Fruit fly (Drosophila melanogaster): ENCODE data around the gene Bin1.

The Bin1 gene

DNA sequence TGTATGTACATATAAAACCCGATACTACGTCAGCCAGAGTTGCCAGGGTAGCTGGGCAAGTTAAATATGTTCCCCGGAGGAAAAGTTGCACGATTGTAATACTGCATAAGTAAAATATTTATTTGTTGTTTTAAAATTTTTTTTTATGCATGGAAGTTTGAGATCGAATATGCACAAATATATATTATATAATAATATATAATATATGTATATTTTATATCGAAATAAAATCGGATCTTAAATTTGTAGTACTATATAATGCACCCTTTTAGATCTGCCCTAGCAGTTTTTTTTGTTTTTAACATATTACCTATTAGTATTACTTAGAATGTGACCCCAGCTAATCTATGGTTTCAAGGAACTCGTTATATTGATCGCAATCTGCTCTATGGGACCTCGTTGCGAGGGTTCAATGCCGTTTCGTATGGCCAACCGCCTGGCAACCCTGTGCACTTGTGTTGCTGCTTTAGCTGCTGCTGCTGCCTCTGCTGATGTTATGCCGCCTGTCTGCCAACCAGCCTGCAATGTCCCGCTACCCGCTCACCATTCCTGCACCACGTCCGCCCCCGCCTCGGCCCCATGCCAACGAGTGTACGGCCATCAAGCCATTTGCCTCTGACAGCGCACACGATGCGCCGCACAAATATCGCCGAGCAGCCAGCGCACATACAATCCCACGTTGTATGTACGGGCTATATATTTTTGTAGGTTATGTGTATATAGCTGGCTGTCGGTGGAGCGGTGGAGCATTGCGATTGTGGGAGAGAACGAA lies 46.8 kb upstream of the Bin1 start (continued):
- TF ChIP-seq tgo (GFP tag; IDR thresholded peaks at IDR 0.05) (no peak), klu (GFP tag; IDR thresholded peaks at IDR 0.05) (no peak), CG30431 (GFP tag; optimal IDR thresholded peaks at IDR 0.05) (peak; percentile 94), H15 (GFP tag; IDR thresholded peaks at IDR 0.05) (no peak), Xbp1 (GFP tag; optimal IDR thresholded peaks at IDR 0.05) (peak; percentile 80), BEAF-32 (GFP tag; optimal IDR thresholded peaks at IDR 0.05) (no peak), vfl (GFP tag; optimal IDR thresholded peaks at IDR 0.05) (no peak), NK7.1 (GFP tag; optimal IDR thresholded peaks at IDR 0.05) (no peak), HLH4C (GFP tag; IDR thresholded peaks at IDR 0.05; ENCODE audit: partially characterized antibody) (no peak), dpn (GFP tag; optimal IDR thresholded peaks at IDR 0.05) (peak in 1 of 2 experiments; percentile 78), CG8388 (GFP tag; optimal IDR thresholded peaks at IDR 0.05) (peak; percentile 93), grau (tag; optimal IDR thresholded peaks at IDR 0.05) (peak; percentile 90), CG2875 (GFP tag; optimal IDR thresholded peaks at IDR 0.05) (peak; percentile 90), Dip3 (GFP tag; optimal IDR thresholded peaks at IDR 0.05) (peak; percentile 54), CG10979 (tag; optimal IDR thresholded peaks at IDR 0.05) (peak; percentile 95), ash1 (GFP tag; optimal IDR thresholded peaks at IDR 0.05) (no peak), CG18476 (GFP tag; optimal IDR thresholded peaks at IDR 0.05) (peak; percentile 79), CG6254 (GFP tag; optimal IDR thresholded peaks at IDR 0.05) (peak; percentile 86), CG12299 (tag; optimal IDR thresholded peaks at IDR 0.05) (peak; percentile 64), CG12769 (tag; optimal IDR thresholded peaks at IDR 0.05) (peak; percentile 99), Abd-B (GFP tag; optimal IDR thresholded peaks at IDR 0.05) (peak; percentile 87), Drgx (GFP tag; IDR thresholded peaks at IDR 0.05) (no peak), Hsf (GFP tag; optimal IDR thresholded peaks at IDR 0.05) (peak; percentile 59), ab (GFP tag; optimal IDR thresholded peaks at IDR 0.05) (peak; percentile 40), TFAM (GFP tag; optimal IDR thresholded peaks at IDR 0.05) (no peak), CG34422 (GFP tag; IDR thresholded peaks at IDR 0.05) (no peak), CG6854 (GFP tag; optimal IDR thresholded peaks at IDR 0.05) (peak; percentile 93), CG8290 (GFP tag; optimal IDR thresholded peaks at IDR 0.05) (peak; percentile 57), CG8290 (tag; optimal IDR thresholded peaks at IDR 0.05) (peak; percentile 13 to 98), da (GFP tag; optimal IDR thresholded peaks at IDR 0.05) (peak; percentile 33), eve (GFP tag; optimal IDR thresholded peaks at IDR 0.05) (no peak), CG10565 (GFP tag; optimal IDR thresholded peaks at IDR 0.05) (peak; percentile 37), hb (GFP tag; IDR thresholded peaks at IDR 0.05; ENCODE audit: partially characterized antibody) (no peak), CG30403 (GFP tag; optimal IDR thresholded peaks at IDR 0.05) (peak; percentile 79), Hmr (GFP tag; optimal IDR thresholded peaks at IDR 0.05) (peak; percentile 95), vvl (GFP tag; IDR thresholded peaks at IDR 0.05) (no peak), Sox102F (GFP tag; optimal IDR thresholded peaks at IDR 0.05) (peak; percentile 92), CG2116 (GFP tag; optimal IDR thresholded peaks at IDR 0.05) (peak; percentile 63), CG17568 (GFP tag; optimal IDR thresholded peaks at IDR 0.05) (peak; percentile 64), CG2202 (tag; optimal IDR thresholded peaks at IDR 0.05) (peak; percentile 76), BtbVII (GFP tag; optimal IDR thresholded peaks at IDR 0.05) (peak; percentile 92), Nf-YA (GFP tag; IDR thresholded peaks at IDR 0.05) (no peak), CG34376 (GFP tag; optimal IDR thresholded peaks at IDR 0.05) (no peak), CG30020 (tag; optimal IDR thresholded peaks at IDR 0.05) (peak; percentile 82), ems (GFP tag; optimal IDR thresholded peaks at IDR 0.05) (peak; percentile 33), z (GFP tag; IDR thresholded peaks at IDR 0.05) (no peak), Asciz (GFP tag; optimal IDR thresholded peaks at IDR 0.05) (peak; percentile 92), Med (GFP tag) (peak; percentile 96), Antp (GFP tag; optimal IDR thresholded peaks at IDR 0.05) (peak; percentile 58), CG18619 (GFP tag; optimal IDR thresholded peaks at IDR 0.05) (peak; percentile 97)
